Fruit fly (Drosophila melanogaster) whole organism, embryonic: ENCODE measurements around the gene CG33181.

Source experiments
- CG10209 ChIP-seq: fragments of 200-800 bp; sonication (Bioruptor generic); optimal IDR thresholded peaks from 3 replicates; lab custom pipeline; 2017; ENCODE audit warnings: missing biosample characterization, mild to moderate bottlenecking, missing genetic modification characterization, missing genetic modification reagents
- CG11504 ChIP-seq: fragments of 200-800 bp; sonication (Bioruptor generic); optimal IDR thresholded peaks from 3 replicates; lab custom pipeline; 2019; ENCODE audit warnings: missing biosample characterization, mild to moderate bottlenecking, missing genetic modification characterization, moderate library complexity
- CG12104 ChIP-seq: fragments of 200-800 bp; sonication (Bioruptor generic); optimal IDR thresholded peaks from 3 replicates; lab custom pipeline; 2016; ENCODE audit warnings: missing biosample characterization, missing genetic modification characterization
- CG12769 ChIP-seq: fragments of 200-800 bp; sonication (Bioruptor generic); optimal IDR thresholded peaks from 2 replicates; lab custom pipeline; 2019; ENCODE audit warnings: missing biosample characterization, mild to moderate bottlenecking, missing genetic modification characterization, moderate library complexity
- CG18011 ChIP-seq: fragments of 200-800 bp; sonication (Bioruptor generic); optimal IDR thresholded peaks from 2 replicates; lab custom pipeline; 2017; ENCODE audit warnings: missing biosample characterization, missing genetic modification characterization, mild to moderate bottlenecking, moderate library complexity, missing genotype
- CG18619 ChIP-seq: fragments of 200-800 bp; sonication (Bioruptor generic); optimal IDR thresholded peaks from 3 replicates; lab custom pipeline; 2017; ENCODE audit warnings: missing biosample characterization, mild to moderate bottlenecking, missing genetic modification characterization
- CG31388 ChIP-seq: fragments of 200-800 bp; sonication (Bioruptor generic); optimal IDR thresholded peaks from 2 replicates; lab custom pipeline; 2016; ENCODE audit warnings: missing biosample characterization, missing genetic modification characterization
- CG6254 ChIP-seq: fragments of 200-800 bp; sonication (Bioruptor generic); optimal IDR thresholded peaks from 3 replicates; lab custom pipeline; 2017; ENCODE audit warnings: mild to moderate bottlenecking, missing biosample characterization, missing genetic modification reagents, missing genetic modification characterization
- CG6765 ChIP-seq: fragments of 200-800 bp; sonication (Bioruptor generic); optimal IDR thresholded peaks from 3 replicates; lab custom pipeline; 2017; ENCODE audit warnings: missing biosample characterization, mild to moderate bottlenecking, missing genetic modification characterization
- CG7271 ChIP-seq: fragments of 200-800 bp; sonication (Bioruptor generic); optimal IDR thresholded peaks from 2 replicates; lab custom pipeline; 2018; ENCODE audit warnings: missing biosample characterization, mild to moderate bottlenecking, missing genetic modification characterization, moderate library complexity
- CG7372 ChIP-seq: fragments of 200-800 bp; sonication (Bioruptor generic); IDR thresholded peaks from 2 replicates; pipeline ENCODE4 v1.3.6; 2022; ENCODE audit warnings: missing biosample characterization, missing genetic modification characterization
- CG8281 ChIP-seq: fragments of 200-800 bp; sonication (Bioruptor generic); optimal IDR thresholded peaks from 2 replicates; lab custom pipeline; 2018; ENCODE audit warnings: missing biosample characterization, mild to moderate bottlenecking, missing genetic modification characterization, moderate library complexity
- CG8388 ChIP-seq: fragments of 200-800 bp; sonication (Bioruptor generic); optimal IDR thresholded peaks from 2 replicates; lab custom pipeline; 2019; ENCODE audit warnings: missing biosample characterization, mild to moderate bottlenecking, missing genetic modification characterization, moderate library complexity
- CG8765 ChIP-seq: fragments of 200-800 bp; sonication (Bioruptor generic); IDR thresholded peaks from 2 replicates; pipeline ENCODE4 v1.3.6; 2022; ENCODE audit warnings: missing biosample characterization, missing genetic modification characterization
- CHES-1-like ChIP-seq: fragments of 200-800 bp; sonication (Bioruptor generic); optimal IDR thresholded peaks from 2 replicates; lab custom pipeline; 2016; ENCODE audit warnings: missing biosample characterization, missing genetic modification characterization
- D ChIP-seq, 2 experiments: fragments of 200-800 bp in 1 of 2; fragments of >200 bp in 1 of 2; sonication (Bioruptor generic) in 1 of 2; optimal IDR thresholded peaks; 2 replicates in 1 of 2; 3 replicates in 1 of 2; lab custom pipeline; 2017; ENCODE audit warnings: mild to moderate bottlenecking in 1 of 2, missing biosample characterization in 1 of 2, missing genetic modification characterization in 1 of 2, missing genetic modification reagents in 1 of 2
- Dll ChIP-seq: fragments of 200-800 bp; sonication (Bioruptor generic); IDR thresholded peaks from 4 replicates; pipeline ENCODE4 v1.3.6; 2022; ENCODE audit warnings: missing biosample characterization, missing genetic modification characterization; ENCODE audit not compliant: partially characterized antibody
- Doc2 ChIP-seq: fragments of 200-800 bp; sonication (Bioruptor generic); IDR thresholded peaks from 2 replicates; pipeline ENCODE4 v1.3.6; 2022; ENCODE audit warnings: missing biosample characterization, missing genetic modification characterization
- HLH54F ChIP-seq: fragments of 200-800 bp; sonication (Bioruptor generic); optimal IDR thresholded peaks from 3 replicates; lab custom pipeline; 2016; ENCODE audit warnings: missing biosample characterization, missing genetic modification characterization
- Hey ChIP-seq: fragments of 200-800 bp; sonication (Bioruptor generic); optimal IDR thresholded peaks from 3 replicates; lab custom pipeline; 2018; ENCODE audit warnings: missing biosample characterization, mild to moderate bottlenecking, missing genetic modification characterization
- Hmr ChIP-seq: fragments of 200-800 bp; sonication (Bioruptor generic); optimal IDR thresholded peaks from 3 replicates; lab custom pipeline; 2017; ENCODE audit warnings: mild to moderate bottlenecking, missing biosample characterization, missing genetic modification reagents, missing genetic modification characterization
- Hsf ChIP-seq: fragments of 200-800 bp; sonication (Bioruptor generic); optimal IDR thresholded peaks from 3 replicates; lab custom pipeline; 2016; ENCODE audit warnings: missing biosample characterization, missing genetic modification characterization
- MBD-R2 ChIP-seq: fragments of 200-800 bp; sonication (Bioruptor generic); IDR thresholded peaks from 2 replicates; pipeline ENCODE4 v1.3.6; 2022; ENCODE audit warnings: missing biosample characterization, missing genetic modification characterization
- Max ChIP-seq: fragments of 200-800 bp; sonication (Bioruptor generic); optimal IDR thresholded peaks from 2 replicates; lab custom pipeline; 2016; ENCODE audit warnings: missing biosample characterization, mild to moderate bottlenecking, missing genetic modification characterization
- Pdp1 ChIP-seq, 2 experiments: fragments of 200-800 bp; sonication (Bioruptor generic); optimal IDR thresholded peaks; 3 replicates each; lab custom pipeline; 2016; ENCODE audit warnings: missing biosample characterization in 2 of 2, missing genetic modification characterization in 2 of 2, mild to moderate bottlenecking in 1 of 2, moderate library complexity in 1 of 2
- eyg ChIP-seq: fragments of 200-800 bp; sonication (Bioruptor generic); optimal IDR thresholded peaks from 3 replicates; lab custom pipeline; 2016; ENCODE audit warnings: missing biosample characterization, missing genetic modification characterization
- gce ChIP-seq: fragments of 200-800 bp; sonication (Bioruptor generic); IDR thresholded peaks from 3 replicates; pipeline ENCODE4 v1.3.6; 2022; ENCODE audit warnings: missing biosample characterization, missing genetic modification characterization
- gro ChIP-seq: fragments of 200-800 bp; sonication (Bioruptor generic); optimal IDR thresholded peaks from 2 replicates; lab custom pipeline; 2016; ENCODE audit warnings: missing biosample characterization, missing genetic modification characterization
- ham ChIP-seq: fragments of 200-800 bp; sonication (Bioruptor generic); IDR thresholded peaks from 2 replicates; pipeline ENCODE4 v1.3.6; 2022; ENCODE audit warnings: missing biosample characterization, missing genetic modification characterization
- mirr ChIP-seq: fragments of 200-800 bp; sonication (Bioruptor generic); optimal IDR thresholded peaks from 3 replicates; lab custom pipeline; 2018; ENCODE audit warnings: missing biosample characterization, mild to moderate bottlenecking, missing genetic modification characterization
- org-1 ChIP-seq: fragments of 200-800 bp; sonication (Bioruptor generic); optimal IDR thresholded peaks from 2 replicates; lab custom pipeline; 2017; ENCODE audit warnings: missing biosample characterization, missing genetic modification characterization
- sens ChIP-seq: fragments of 200-800 bp; sonication (Bioruptor generic); peaks from one replicate; lab custom pipeline; 2016; ENCODE audit warnings: missing biosample characterization, missing genetic modification characterization
- sug ChIP-seq: fragments of 200-800 bp; optimal IDR thresholded peaks from 2 replicates; lab custom pipeline; 2019; ENCODE audit warnings: missing biosample characterization, mild to moderate bottlenecking, missing genetic modification characterization, moderate library complexity
- tio ChIP-seq: fragments of 200-800 bp; sonication (Bioruptor generic); optimal IDR thresholded peaks from 2 replicates; lab custom pipeline; 2017; ENCODE audit warnings: missing biosample characterization, missing genetic modification characterization, inconsistent platforms

The CG33181 gene

dm6 chrX:8466729-8467215 lies 22.4 kb upstream of the CG33181 start:
- TF ChIP-seq CG11504 (peak; percentile 91), org-1 (no peak), sens (GFP tag; lab: Kevin White, UChicago) (peak; percentile 4), MBD-R2 (GFP tag; lab: Robert Waterston, UW) (no peak), CG7372 (GFP tag; lab: Robert Waterston, UW) (no peak), CG12769 (tag; lab: Kevin White, UChicago) (no peak), CG8281 (tag; lab: Kevin White, UChicago) (peak; percentile 20)
- TF ChIP-seq, all 482 proteins: peak for 3

- TF ChIP-seq tio = no peak
- TF ChIP-seq CG10209 = no peak
- TF ChIP-seq CG18619 (GFP tag; lab: Kevin White, UChicago) = no peak
- no peak for TF ChIP-seq Hey
- TF ChIP-seq Doc2 = no peak
- no peak for TF ChIP-seq Dll (GFP tag; lab: Robert Waterston, UW)
- peak in 1 of 2 experiments; percentile 24 for TF ChIP-seq Pdp1 (GFP tag; optimal IDR thresholded peaks at IDR 0.05; lab: Kevin White, UChicago)
- TF ChIP-seq Hmr (GFP tag; lab: Kevin White, UChicago) = no peak
- TF ChIP-seq CG31388 = no peak
- no peak for TF ChIP-seq CG12104
- TF ChIP-seq sug (tag; lab: Kevin White, UChicago) = peak; percentile 25
- no peak for TF ChIP-seq ham (GFP tag; lab: Robert Waterston, UW)
- no peak for TF ChIP-seq CG6765
Observed at dm6 chrX:8468962-8469459, 20.1 kb upstream of the CG33181 start, which contains the start of gene CG12116. CG12116 (minus strand) TSS chrX:8469012.

dm6 chrX:8469606-8470005 lies 19.5 kb upstream of the CG33181 start:
- TF ChIP-seq Pdp1 (GFP tag; optimal IDR thresholded peaks at IDR 0.05; lab: Kevin White, UChicago) = peak in 1 of 2 experiments; percentile 68
- no peak for TF ChIP-seq gro (GFP tag; lab: Kevin White, UChicago)
- no peak for TF ChIP-seq D (optimal IDR thresholded peaks at IDR 0.05; lab: Kevin White, UChicago)
- TF ChIP-seq D (GFP tag; optimal IDR thresholded peaks at IDR 0.05; lab: Kevin White, UChicago) = no peak

- TF ChIP-seq Hsf (GFP tag; lab: Kevin White, UChicago) (no peak), CHES-1-like (no peak), CG11504 (no peak), CG6254 (GFP tag; lab: Kevin White, UChicago) (no peak), mirr (GFP tag; lab: Kevin White, UChicago) (no peak), eyg (no peak), CG8765 (GFP tag; lab: Robert Waterston, UW) (no peak), HLH54F (GFP tag; lab: Kevin White, UChicago) (no peak), CG8388 (GFP tag; lab: Kevin White, UChicago) (no peak), CG7271 (tag; lab: Kevin White, UChicago) (no peak), Max (GFP tag; lab: Kevin White, UChicago) (no peak), CG18011 (GFP tag; lab: Kevin White, UChicago) (no peak), gce (GFP tag; lab: Robert Waterston, UW) (no peak)
Observed at dm6 chrX:8470588-8470987, 18.6 kb upstream of the CG33181 start, which contains the start of gene Cp7Fa. Cp7Fa (plus strand) TSS chrX:8470888.
